Fruit fly (Drosophila melanogaster): ENCODE results near the gene kuz.

Gene kuz

DNA sequence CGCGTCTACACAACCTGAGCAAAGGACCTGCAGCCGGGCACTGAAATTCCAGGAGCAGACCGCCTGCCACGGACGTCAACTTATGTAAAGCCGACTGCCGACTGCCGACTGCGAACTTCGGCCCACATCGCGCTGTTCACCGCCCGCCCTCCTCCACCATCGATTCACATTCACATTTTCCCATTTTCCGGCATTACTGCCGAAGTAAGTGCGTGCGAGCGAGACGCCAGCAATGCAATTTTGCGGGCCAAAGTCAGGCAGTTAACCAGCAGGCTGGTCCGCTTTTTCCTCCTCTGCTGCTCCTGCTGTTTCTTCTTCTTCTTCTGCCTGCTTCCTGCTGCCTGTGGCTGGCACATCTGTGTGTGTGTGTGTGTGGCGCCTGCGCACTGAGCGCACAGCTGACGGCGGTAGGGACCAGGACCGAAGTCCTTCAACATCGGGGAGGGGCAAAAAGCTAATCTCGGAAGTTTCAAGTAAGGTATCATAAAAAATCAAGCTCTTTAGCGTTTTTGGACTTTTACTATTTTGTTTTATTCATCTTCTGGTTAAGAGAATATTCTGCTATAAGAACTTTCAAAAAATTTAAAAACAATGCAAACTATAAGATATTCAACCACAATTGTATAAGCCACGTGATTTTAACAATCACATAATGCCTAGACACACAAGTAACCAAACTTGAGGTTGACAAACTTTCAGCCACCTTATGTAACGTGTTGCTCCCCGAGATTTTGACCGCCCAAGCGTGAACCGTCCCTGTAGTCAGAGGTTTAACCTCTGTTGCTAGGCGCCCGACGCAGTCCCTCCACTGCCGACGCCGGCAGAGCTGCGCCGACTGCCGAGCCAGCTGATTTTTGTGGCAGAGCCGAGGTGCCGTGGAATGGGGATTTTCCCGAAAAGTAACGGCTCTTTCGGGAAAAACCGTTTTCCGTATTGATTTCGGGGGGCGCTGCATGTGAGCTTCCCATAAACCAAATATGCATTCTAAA is 1.9 kb upstream of the kuz start (continued):
- TF ChIP-seq Hr51 (GFP tag; optimal IDR thresholded peaks at IDR 0.05) (peak; percentile 36 to 56), cad (GFP tag; optimal IDR thresholded peaks at IDR 0.05) (peak; percentile 13), CG17568 (GFP tag; optimal IDR thresholded peaks at IDR 0.05) (no peak), CG12155 (GFP tag; optimal IDR thresholded peaks at IDR 0.05) (peak; percentile 26), CkIIα-i1 (GFP tag; IDR thresholded peaks at IDR 0.05) (no peak), fd3F (GFP tag; optimal IDR thresholded peaks at IDR 0.05) (no peak), zf30C (GFP tag; optimal IDR thresholded peaks at IDR 0.05) (no peak), klu (GFP tag; IDR thresholded peaks at IDR 0.05) (no peak), fd102C (GFP tag; optimal IDR thresholded peaks at IDR 0.05) (peak; percentile 35), CG13287 (GFP tag; IDR thresholded peaks at IDR 0.05; ENCODE audit: partially characterized antibody) (no peak), Dfd (GFP tag; optimal IDR thresholded peaks at IDR 0.05) (peak in 1 of 2 experiments; percentile 72), zfh1 (GFP tag; IDR thresholded peaks at IDR 0.05) (0 out of 3 replicates have a peak, but pooled peaks have one; percentile 7), Hr39 (optimal IDR thresholded peaks at IDR 0.05) (no peak), kni (GFP tag; optimal IDR thresholded peaks at IDR 0.05) (no peak), unpg (GFP tag; optimal IDR thresholded peaks at IDR 0.05) (no peak), sc (optimal IDR thresholded peaks at IDR 0.05) (no peak), sc (GFP tag; optimal IDR thresholded peaks at IDR 0.05) (no peak), CG17612 (GFP tag; IDR thresholded peaks at IDR 0.05) (no peak), peb (GFP tag; IDR thresholded peaks at IDR 0.05) (no peak), Asciz (GFP tag; optimal IDR thresholded peaks at IDR 0.05) (no peak), gro (GFP tag; optimal IDR thresholded peaks at IDR 0.05) (peak; percentile 6), psq (GFP tag; optimal IDR thresholded peaks at IDR 0.05) (no peak), eyg (GFP tag; optimal IDR thresholded peaks at IDR 0.05) (no peak), CG33557 (GFP tag; optimal IDR thresholded peaks at IDR 0.05) (no peak), so (GFP tag; IDR thresholded peaks at IDR 0.05) (0 out of 3 replicates have a peak, but pooled peaks have one; percentile 52), gcm2 (GFP tag; optimal IDR thresholded peaks at IDR 0.05) (no peak), bsh (GFP tag; optimal IDR thresholded peaks at IDR 0.05) (peak in 1 of 2 experiments; percentile 44), CG14965 (GFP tag; optimal IDR thresholded peaks at IDR 0.05; ENCODE audit: borderline replicate concordance) (no peak), Scr (GFP tag; IDR thresholded peaks at IDR 0.05; ENCODE audit: partially characterized antibody) (no peak), bigmax (GFP tag; optimal IDR thresholded peaks at IDR 0.05) (no peak), Xrp1 (GFP tag; IDR thresholded peaks at IDR 0.05) (peak; percentile 18; the same call in 1 of the 2 replicates), CG3995 (GFP tag; optimal IDR thresholded peaks at IDR 0.05) (no peak), HmgD (GFP tag; optimal IDR thresholded peaks at IDR 0.05) (no peak), CG30020 (tag; optimal IDR thresholded peaks at IDR 0.05) (no peak), prd (optimal IDR thresholded peaks at IDR 0.05) (no peak), prd (GFP tag; IDR thresholded peaks at IDR 0.05) (no peak), Nf-YB (GFP tag; optimal IDR thresholded peaks at IDR 0.05) (no peak), ATbp (GFP tag; optimal IDR thresholded peaks at IDR 0.05) (no peak), Nf-YA (GFP tag; IDR thresholded peaks at IDR 0.05) (no peak), pho (GFP tag; optimal IDR thresholded peaks at IDR 0.05) (peak; percentile 62), amos (GFP tag; IDR thresholded peaks at IDR 0.05; ENCODE audit: partially characterized antibody) (peak; percentile 45; the same call in 1 of the 2 replicates), mam (GFP tag; optimal IDR thresholded peaks at IDR 0.05) (peak; percentile 69), CG14014 (GFP tag; IDR thresholded peaks at IDR 0.05) (0 out of 2 replicates have a peak, but pooled peaks have one; percentile 15), Usf (GFP tag; optimal IDR thresholded peaks at IDR 0.05) (peak; percentile 46), CG15479 (GFP tag; optimal IDR thresholded peaks at IDR 0.05) (no peak), CG11398 (GFP tag; optimal IDR thresholded peaks at IDR 0.05) (peak; percentile 23), zen2 (GFP tag; IDR thresholded peaks at IDR 0.05; ENCODE audit: partially characterized antibody) (no peak), CG3407 (GFP tag; optimal IDR thresholded peaks at IDR 0.05) (no peak), Camta (GFP tag; optimal IDR thresholded peaks at IDR 0.05) (peak; percentile 38)
